Fruit fly (Drosophila melanogaster): ENCODE data around the gene Tgi.

The Tgi gene

DNA sequence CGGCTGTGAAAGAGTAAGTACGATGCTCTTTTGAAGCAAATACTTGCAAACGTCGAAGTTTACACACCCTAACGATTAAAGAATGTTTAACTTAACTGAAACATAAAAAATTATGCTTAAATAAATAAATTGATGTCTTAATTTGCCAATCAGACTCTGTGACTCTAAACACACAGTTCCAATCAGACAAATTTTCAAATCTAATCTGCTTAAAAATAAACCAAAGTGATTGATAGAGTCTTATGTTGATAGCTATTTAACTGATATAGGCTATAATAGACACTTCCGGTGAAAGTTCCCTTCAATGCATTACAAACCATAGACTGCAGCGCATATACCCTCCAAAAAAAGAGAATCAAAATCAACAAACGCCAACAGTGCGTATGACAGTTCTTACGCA is 35.0 kb upstream of the Tgi start (continued):
- TF ChIP-seq svp (GFP tag): peak; percentile 82
- no peak for TF ChIP-seq CG6854 (GFP tag; optimal IDR thresholded peaks at IDR 0.05)
- peak; percentile 2 for TF ChIP-seq topi (GFP tag; optimal IDR thresholded peaks at IDR 0.05)
- TF ChIP-seq CG34406 (GFP tag; optimal IDR thresholded peaks at IDR 0.05): peak; percentile 24
- TF ChIP-seq CG3919 (GFP tag; optimal IDR thresholded peaks at IDR 0.05): peak; percentile 25
- TF ChIP-seq acj6 (GFP tag; optimal IDR thresholded peaks at IDR 0.05): peak; percentile 21
- TF ChIP-seq CG7368 (GFP tag; optimal IDR thresholded peaks at IDR 0.05): no peak
- peak; percentile 70 for TF ChIP-seq CG32006 (GFP tag; optimal IDR thresholded peaks at IDR 0.05)
- TF ChIP-seq Hr38 (GFP tag; optimal IDR thresholded peaks at IDR 0.05): no peak
- peak; percentile 9 for TF ChIP-seq CG6808 (GFP tag; optimal IDR thresholded peaks at IDR 0.05)
- no peak for TF ChIP-seq CG10669 (GFP tag; optimal IDR thresholded peaks at IDR 0.05)
- no peak for TF ChIP-seq Sox15 (GFP tag; optimal IDR thresholded peaks at IDR 0.05)
- peak; percentile 64 for TF ChIP-seq Eip78C (GFP tag)
- TF ChIP-seq Sox102F (GFP tag; optimal IDR thresholded peaks at IDR 0.05): peak; percentile 23
- no peak for TF ChIP-seq Ets21C (GFP tag; optimal IDR thresholded peaks at IDR 0.05)
- TF ChIP-seq Sox14 (GFP tag; optimal IDR thresholded peaks at IDR 0.05): peak; percentile 1
- no peak for TF ChIP-seq CG3032 (tag; optimal IDR thresholded peaks at IDR 0.05)
- no peak for TF ChIP-seq fd59A (GFP tag; optimal IDR thresholded peaks at IDR 0.05)
- peak; percentile 23 for TF ChIP-seq dac (GFP tag; optimal IDR thresholded peaks at IDR 0.05)
- peak; percentile 18 for TF ChIP-seq fkh (GFP tag; optimal IDR thresholded peaks at IDR 0.05)

DNA sequence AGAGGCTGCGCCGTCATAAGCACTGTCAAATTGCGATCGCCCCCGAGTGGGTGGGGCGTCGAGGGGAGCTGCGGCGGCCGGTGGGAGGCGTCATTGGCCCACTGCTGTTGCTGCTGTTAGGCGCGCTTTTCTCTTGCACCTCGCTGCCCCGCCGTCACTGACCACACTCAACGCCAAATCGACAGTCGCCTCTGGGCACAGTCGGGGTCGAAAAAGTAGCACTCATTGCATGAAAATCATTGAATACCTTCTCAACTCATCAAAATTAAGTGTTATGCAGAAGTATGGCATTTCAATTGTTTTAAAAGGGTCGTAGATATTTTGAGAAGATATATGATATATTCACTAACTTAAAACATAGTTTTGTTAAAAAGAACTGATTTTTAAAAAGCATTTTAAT is 34.3 kb upstream of the Tgi start:
- TF ChIP-seq eg (GFP tag; IDR thresholded peaks at IDR 0.05) (peak; percentile 69), Hr39 (GFP tag; optimal IDR thresholded peaks at IDR 0.05) (peak; percentile 18), CG7368 (GFP tag; optimal IDR thresholded peaks at IDR 0.05) (no peak), spab (GFP tag; optimal IDR thresholded peaks at IDR 0.05) (no peak), achi (GFP tag; optimal IDR thresholded peaks at IDR 0.05) (no peak), Eip78C (GFP tag) (peak; percentile 20), fkh (GFP tag; optimal IDR thresholded peaks at IDR 0.05) (no peak), CG6163 (GFP tag; IDR thresholded peaks at IDR 0.05) (0 out of 3 replicates have a peak, but pooled peaks have one; percentile 19), Ets21C (GFP tag; optimal IDR thresholded peaks at IDR 0.05) (no peak), Eip93F (GFP tag; optimal IDR thresholded peaks at IDR 0.05) (no peak), salr (GFP tag; optimal IDR thresholded peaks at IDR 0.05) (peak in 1 of 2 experiments; percentile 24), Hr4 (GFP tag; optimal IDR thresholded peaks at IDR 0.05) (peak; percentile 61), CG11294 (GFP tag; IDR thresholded peaks at IDR 0.05) (peak; percentile 12; the same call in 1 of the 2 replicates), CG6276 (GFP tag; optimal IDR thresholded peaks at IDR 0.05) (peak; percentile 57), Hr38 (GFP tag; optimal IDR thresholded peaks at IDR 0.05) (no peak), CG8119 (GFP tag; IDR thresholded peaks at IDR 0.05) (0 out of 3 replicates have a peak, but pooled peaks have one; percentile 30), OdsH (GFP tag; optimal IDR thresholded peaks at IDR 0.05) (peak; percentile 31), CG8632 (GFP tag; optimal IDR thresholded peaks at IDR 0.05) (no peak), pdm3 (GFP tag; optimal IDR thresholded peaks at IDR 0.05) (peak; percentile 36), CG15336 (GFP tag; IDR thresholded peaks at IDR 0.05) (peak; percentile 49; the same call in 1 of the 2 replicates), net (GFP tag; optimal IDR thresholded peaks at IDR 0.05) (peak; percentile 17), CG32006 (GFP tag; optimal IDR thresholded peaks at IDR 0.05) (peak; percentile 70)

DNA sequence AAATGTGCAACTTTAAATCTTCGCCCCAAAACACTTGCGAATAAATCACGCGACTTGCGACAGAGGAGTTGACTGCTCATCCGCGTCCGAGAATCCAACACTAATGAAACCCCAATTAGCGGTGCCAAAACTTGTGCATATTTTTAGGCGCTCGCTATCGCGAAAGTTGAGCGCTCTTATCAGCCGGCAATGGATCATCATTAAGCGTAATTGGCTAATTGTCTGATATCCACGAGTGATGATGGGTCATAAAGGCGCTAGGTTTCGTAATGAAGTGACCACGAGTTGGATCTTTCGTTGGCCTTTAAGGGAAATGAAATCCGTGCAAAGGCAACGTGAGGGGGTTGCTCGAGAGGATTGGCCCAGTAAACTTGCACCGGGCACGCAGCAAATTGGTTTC is 31.8 kb upstream of the Tgi start:
- no peak for TF ChIP-seq cyc (GFP tag; optimal IDR thresholded peaks at IDR 0.05)
- TF ChIP-seq CG16779 (tag; optimal IDR thresholded peaks at IDR 0.05): no peak
- TF ChIP-seq fd85E (GFP tag; optimal IDR thresholded peaks at IDR 0.05): no peak
- TF ChIP-seq vri (GFP tag; optimal IDR thresholded peaks at IDR 0.05): peak; percentile 14

Measured in whole organism, prepupa.